Fruit fly (Drosophila melanogaster): ENCODE measurements around the gene RFeSP.
A peak's percentile ranks its signal among the peaks of the same experiment; 100 is the strongest.

The RFeSP gene

dm6 chr2L:1632730-1633172, 18.8 kb upstream of the RFeSP start (continued):
- peak; percentile 69 for TF ChIP-seq Neu2 (GFP tag; optimal IDR thresholded peaks at IDR 0.05; ENCODE audit: borderline replicate concordance)
- peak; percentile 96 for TF ChIP-seq al (GFP tag; IDR thresholded peaks at IDR 0.05)
- TF ChIP-seq Hr39 (optimal IDR thresholded peaks at IDR 0.05): no peak
- peak; percentile 87 for TF ChIP-seq CG15514 (GFP tag; optimal IDR thresholded peaks at IDR 0.05)
- peak; percentile 99 for TF ChIP-seq caup (GFP tag; optimal IDR thresholded peaks at IDR 0.05; ENCODE audit: severe bottlenecking)
- TF ChIP-seq scrt (GFP tag; optimal IDR thresholded peaks at IDR 0.05): peak; percentile 71
- no peak for TF ChIP-seq Bgb (GFP tag; IDR thresholded peaks at IDR 0.05; ENCODE audit: partially characterized antibody)
- no peak for TF ChIP-seq Sin3A (optimal IDR thresholded peaks at IDR 0.05)
- peak; percentile 90 for TF ChIP-seq CG8924 (tag; optimal IDR thresholded peaks at IDR 0.05)
- peak; percentile 92 for TF ChIP-seq CG10147 (GFP tag; optimal IDR thresholded peaks at IDR 0.05)
- TF ChIP-seq danr (GFP tag; IDR thresholded peaks at IDR 0.05): peak; percentile 99
- no peak for TF ChIP-seq pan (optimal IDR thresholded peaks at IDR 0.05)
- peak in 1 of 2 experiments; percentile 99 for TF ChIP-seq pan (GFP tag; optimal IDR thresholded peaks at IDR 0.05 in 1 of 2, IDR thresholded peaks at IDR 0.05 in 1 of 2)
- TF ChIP-seq NFAT (GFP tag; IDR thresholded peaks at IDR 0.05): peak; percentile 98
- no peak for TF ChIP-seq cad (GFP tag; optimal IDR thresholded peaks at IDR 0.05)
- TF ChIP-seq CG6854 (GFP tag; optimal IDR thresholded peaks at IDR 0.05): peak; percentile 95
- peak; percentile 76 for TF ChIP-seq cg (GFP tag; optimal IDR thresholded peaks at IDR 0.05)
- peak; percentile 98 for TF ChIP-seq B-H1 (GFP tag; IDR thresholded peaks at IDR 0.05)
- no peak for TF ChIP-seq Elba2 (GFP tag; optimal IDR thresholded peaks at IDR 0.05)
- peak; percentile 93 for TF ChIP-seq CG34376 (GFP tag; optimal IDR thresholded peaks at IDR 0.05)
- peak; percentile 92 to 99 for TF ChIP-seq Pdp1 (GFP tag; optimal IDR thresholded peaks at IDR 0.05)
- TF ChIP-seq gfzf (GFP tag; optimal IDR thresholded peaks at IDR 0.05): peak; percentile 14
- no peak for TF ChIP-seq nerfin-2 (GFP tag; IDR thresholded peaks at IDR 0.05; ENCODE audit: partially characterized antibody)
- peak; percentile 79 for TF ChIP-seq CG4282 (GFP tag; optimal IDR thresholded peaks at IDR 0.05)
- TF ChIP-seq ken (GFP tag; IDR thresholded peaks at IDR 0.05): peak; percentile 89
- peak; percentile 97 for TF ChIP-seq CoRest (tag; optimal IDR thresholded peaks at IDR 0.05)
- peak; percentile 93 to 98 for TF ChIP-seq Hr51 (GFP tag; optimal IDR thresholded peaks at IDR 0.05)
- TF ChIP-seq CG6689 (GFP tag; IDR thresholded peaks at IDR 0.05): peak; percentile 96
- TF ChIP-seq crp (GFP tag; optimal IDR thresholded peaks at IDR 0.05): peak in 1 of 2 experiments; percentile 60
- TF ChIP-seq CG33557 (GFP tag; optimal IDR thresholded peaks at IDR 0.05): no peak
- TF ChIP-seq CG15696 (tag; optimal IDR thresholded peaks at IDR 0.05): peak; percentile 45
- peak; percentile 96 for TF ChIP-seq schlank (tag; optimal IDR thresholded peaks at IDR 0.05)
- TF ChIP-seq CG4730 (GFP tag; IDR thresholded peaks at IDR 0.05): peak; percentile 97
- TF ChIP-seq CG13894 (tag; optimal IDR thresholded peaks at IDR 0.05): peak; percentile 89
- TF ChIP-seq ham (GFP tag; IDR thresholded peaks at IDR 0.05): peak; percentile 91
- no peak for TF ChIP-seq yki (optimal IDR thresholded peaks at IDR 0.05)
- peak; percentile 89 for TF ChIP-seq CG3281 (GFP tag; optimal IDR thresholded peaks at IDR 0.05)
- TF ChIP-seq shn (GFP tag; optimal IDR thresholded peaks at IDR 0.05): peak; percentile 76
- TF ChIP-seq CG6683 (GFP tag; optimal IDR thresholded peaks at IDR 0.05): peak; percentile 72
- peak; percentile 76 for TF ChIP-seq CHES-1-like (GFP tag; optimal IDR thresholded peaks at IDR 0.05)
- TF ChIP-seq Scr (GFP tag; IDR thresholded peaks at IDR 0.05; ENCODE audit: partially characterized antibody): no peak
- peak; percentile 89 for TF ChIP-seq fd96Cb (tag; optimal IDR thresholded peaks at IDR 0.05)
- peak; percentile 98 for TF ChIP-seq H2.0 (GFP tag; IDR thresholded peaks at IDR 0.05)
- TF ChIP-seq unpg (GFP tag; optimal IDR thresholded peaks at IDR 0.05): peak; percentile 97
- TF ChIP-seq Hmr (GFP tag; optimal IDR thresholded peaks at IDR 0.05): peak; percentile 95
- TF ChIP-seq Sry-β (GFP tag; optimal IDR thresholded peaks at IDR 0.05): no peak
- peak; percentile 99 for TF ChIP-seq mam (GFP tag; optimal IDR thresholded peaks at IDR 0.05)
- no peak for TF ChIP-seq bbx (GFP tag; IDR thresholded peaks at IDR 0.05; ENCODE audit: partially characterized antibody)
- peak; percentile 40 for TF ChIP-seq CG3065 (GFP tag; optimal IDR thresholded peaks at IDR 0.05)
- peak; percentile 65 for TF ChIP-seq CG18764 (GFP tag; optimal IDR thresholded peaks at IDR 0.05)

Data from whole organism, embryonic.